Worm (Caenorhabditis elegans) whole organism, L1 larva: ENCODE results near the gene sms-1.

Experiments
- Y116A8C.19 ChIP-seq: sonication (generic microtip); optimal IDR thresholded peaks from 2 replicates; lab custom pipeline; 2016; ENCODE audit warnings: missing compliant biosample characterization, missing genetic modification characterization, borderline replicate concordance
- lin-14 ChIP-seq: fragments of 200-800 bp; sonication (Bioruptor generic); optimal IDR thresholded peaks from 2 replicates; lab custom pipeline; 2018; ENCODE audit warnings: mild to moderate bottlenecking, missing genetic modification characterization, moderate library complexity, missing compliant biosample characterization
- mep-1 ChIP-seq: fragments of 150-350 bp; optimal IDR thresholded peaks from 2 replicates; lab custom pipeline; 2014; ENCODE audit warnings: missing biosample characterization, missing genetic modification characterization
- nhr-90 ChIP-seq: sonication (generic microtip); optimal IDR thresholded peaks from 2 replicates; lab custom pipeline; 2016; ENCODE audit warnings: mild to moderate bottlenecking, missing genetic modification characterization, missing compliant biosample characterization; ENCODE audit not compliant: poor library complexity
- unc-30 ChIP-seq: sonication (generic microtip); optimal IDR thresholded peaks from 2 replicates; lab custom pipeline; 2017; ENCODE audit warnings: missing biosample characterization, missing genetic modification characterization
- unc-62 ChIP-seq: fragments of 150-350 bp; optimal IDR thresholded peaks from 2 replicates; lab custom pipeline; 2014; ENCODE audit warnings: missing biosample characterization, missing genetic modification reagents, missing genetic modification characterization
- ztf-11 ChIP-seq, 2 experiments: sonication (generic microtip); optimal IDR thresholded peaks; 2 replicates each; lab custom pipeline; 2016 to 2017; ENCODE audit warnings: missing genetic modification characterization in 2 of 2, missing biosample characterization in 1 of 2, missing compliant biosample characterization in 1 of 2

DNA sequence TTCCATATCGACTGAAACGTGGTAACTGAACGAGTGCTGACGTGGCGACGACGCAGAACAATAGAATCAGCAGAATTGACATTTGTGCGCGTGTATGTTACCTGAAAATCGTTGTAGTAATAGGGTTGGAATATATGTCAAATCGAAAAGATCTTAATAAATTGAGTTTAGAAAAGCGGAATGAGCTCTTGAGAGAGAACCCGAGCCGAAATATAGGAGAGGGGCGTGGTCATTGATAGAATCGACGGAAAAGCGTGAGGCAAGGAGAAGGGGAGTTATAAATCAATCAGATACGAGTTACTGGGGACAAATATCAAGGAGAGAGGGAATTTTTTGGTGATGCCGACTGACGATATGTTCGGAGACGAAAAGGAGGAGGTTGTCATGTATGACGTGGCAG, 12.7 kb upstream of the sms-1 start, which contains the start of gene M04B2.6:
- TF ChIP-seq nhr-90 (tag; lab: Kevin White, UChicago) (no peak), lin-14 (GFP tag; lab: Kevin White, UChicago) (no peak), unc-30 (tag; lab: Kevin White, UChicago) (no peak), Y116A8C.19 (tag; lab: Kevin White, UChicago) (no peak), unc-62 (GFP tag; lab: Kevin White, UChicago) (no peak), ztf-11 (tag; optimal IDR thresholded peaks at IDR 0.05; lab: Kevin White, UChicago) (no peak), mep-1 (tag; lab: Kevin White, UChicago) (no peak)
